Fruit fly (Drosophila melanogaster): ENCODE results near the gene arg.
"Not testable (repeated sequence)": the region's sequence is repeated elsewhere in the genome, so short reads cannot be mapped to it uniquely, and the experiment has no call there.

arg gene

DNA sequence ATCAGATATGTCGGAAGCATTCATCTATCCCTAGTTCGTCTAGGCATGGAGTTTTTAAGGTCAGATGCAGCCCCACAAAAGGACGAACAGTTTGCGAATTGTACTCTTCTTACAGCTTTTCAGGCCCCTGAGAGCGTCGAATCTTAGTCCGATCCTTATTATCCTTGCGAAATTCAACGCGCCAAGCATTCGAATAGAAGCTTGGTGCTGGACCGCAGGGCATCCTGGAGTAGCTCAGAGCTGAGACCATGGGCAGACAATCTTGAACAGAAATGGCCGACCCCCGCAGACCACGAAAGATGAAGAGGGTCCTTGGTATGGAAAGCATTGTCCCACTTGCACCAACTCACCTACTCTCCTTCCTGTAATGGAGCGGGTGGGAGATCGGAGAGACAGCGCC lies 30.5 kb upstream of the arg start, which contains the start of gene CG32817:
Gene CG32817 (plus strand): TSS at position 301 of the 400 bp plus-strand sequence.
- TF ChIP-seq Hr96 (GFP tag; optimal IDR thresholded peaks at IDR 0.05), result no peak
- TF ChIP-seq toe (GFP tag; optimal IDR thresholded peaks at IDR 0.05), result no peak
- TF ChIP-seq Crg-1 (GFP tag; optimal IDR thresholded peaks at IDR 0.05), result no peak
- no peak for TF ChIP-seq CG5204 (GFP tag; optimal IDR thresholded peaks at IDR 0.05)
- no peak for TF ChIP-seq ovo (GFP tag; optimal IDR thresholded peaks at IDR 0.05)
- TF ChIP-seq CG14711 (tag; optimal IDR thresholded peaks at IDR 0.05), result no peak
- TF ChIP-seq CG11617 (GFP tag; optimal IDR thresholded peaks at IDR 0.05), result no peak
- TF ChIP-seq Mnt (GFP tag; optimal IDR thresholded peaks at IDR 0.05), result no peak
- no peak for TF ChIP-seq cnc (optimal IDR thresholded peaks at IDR 0.05)
- no peak for TF ChIP-seq CG1620 (GFP tag; optimal IDR thresholded peaks at IDR 0.05)
- no peak for TF ChIP-seq CG7045 (GFP tag; optimal IDR thresholded peaks at IDR 0.05)
- no peak for TF ChIP-seq tj (GFP tag; optimal IDR thresholded peaks at IDR 0.05)
- no peak for TF ChIP-seq Clk (GFP tag; optimal IDR thresholded peaks at IDR 0.05)
- no peak for TF ChIP-seq cic (GFP tag; optimal IDR thresholded peaks at IDR 0.05)
- no peak for TF ChIP-seq pad (GFP tag; optimal IDR thresholded peaks at IDR 0.05)
- no peak for TF ChIP-seq kay (GFP tag; ENCODE audit: borderline replicate concordance)
- TF ChIP-seq CG7101 (tag; optimal IDR thresholded peaks at IDR 0.05), result no peak
- no peak for TF ChIP-seq bab1 (GFP tag; optimal IDR thresholded peaks at IDR 0.05)
- no peak for TF ChIP-seq CG12768 (GFP tag; optimal IDR thresholded peaks at IDR 0.05)
- TF ChIP-seq CG33017 (tag; optimal IDR thresholded peaks at IDR 0.05), result no peak

DNA sequence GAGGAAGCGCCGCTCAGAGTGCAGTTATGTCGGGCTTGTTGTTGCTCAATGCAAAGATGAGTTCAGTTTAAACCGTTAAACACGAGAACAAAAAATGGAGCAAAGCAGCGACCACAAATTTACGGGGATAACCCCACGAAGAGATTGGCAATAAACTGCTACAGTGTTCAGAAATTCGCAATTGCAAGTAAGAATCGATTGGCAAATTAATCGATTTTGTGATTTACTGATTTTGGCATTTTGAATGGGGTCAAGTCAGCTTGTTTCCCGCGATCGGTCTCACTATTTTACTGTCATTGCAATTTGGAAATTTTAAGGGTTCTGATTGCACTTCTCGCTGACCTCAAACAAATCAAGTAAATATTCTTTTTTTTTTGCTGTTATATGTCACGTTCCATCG lies 27.6 kb upstream of the arg start, which contains the start of gene CG3176:
Gene CG3176 (plus strand): TSS at position 221 of the 400 bp plus-strand sequence.
- TF ChIP-seq bab1, Crg-1, CG12768 (GFP tag; optimal IDR thresholded peaks at IDR 0.05): not testable (repeated sequence)

DNA sequence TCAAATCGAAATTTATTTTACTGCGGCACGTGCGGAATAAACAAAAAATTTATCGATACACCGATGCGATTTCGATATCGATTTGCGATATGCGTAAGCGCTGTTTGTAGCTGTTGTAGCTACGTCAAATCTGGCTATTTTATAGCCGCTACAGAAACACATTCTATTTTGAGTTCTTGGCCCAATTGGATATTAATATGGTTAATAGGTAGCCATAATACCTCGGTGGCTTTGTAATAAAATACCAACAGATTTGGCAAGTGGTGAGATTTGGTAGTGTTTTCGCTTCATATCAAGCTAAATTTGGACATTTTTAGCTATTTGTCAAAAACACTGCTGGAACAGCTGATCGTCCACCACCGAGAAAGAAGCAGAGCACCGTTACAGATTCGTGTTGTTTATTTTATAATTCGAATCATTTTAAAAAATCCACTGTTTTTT lies 21.7 kb upstream of the arg start, which contains the start of the genes CG18273 and CG3156:
Gene CG18273 (minus strand): TSS at position 65 of the 441 bp plus-strand sequence.
Gene CG3156 (plus strand): TSS at position 362 of the 441 bp plus-strand sequence.
- TF ChIP-seq CG1620 (GFP tag; optimal IDR thresholded peaks at IDR 0.05), result peak; percentile 21
- peak; percentile 4 for TF ChIP-seq ovo (GFP tag; optimal IDR thresholded peaks at IDR 0.05)
- no peak for TF ChIP-seq kay (GFP tag; ENCODE audit: borderline replicate concordance)
- peak; percentile 62 for TF ChIP-seq CG11617 (GFP tag; optimal IDR thresholded peaks at IDR 0.05)
- peak; percentile 48 for TF ChIP-seq CG7101 (tag; optimal IDR thresholded peaks at IDR 0.05)
- peak; percentile 15 for TF ChIP-seq pad (GFP tag; optimal IDR thresholded peaks at IDR 0.05)
- peak; percentile 35 for TF ChIP-seq CG14711 (tag; optimal IDR thresholded peaks at IDR 0.05)
- no peak for TF ChIP-seq Clk (GFP tag; optimal IDR thresholded peaks at IDR 0.05)
- peak; percentile 57 for TF ChIP-seq bab1 (GFP tag; optimal IDR thresholded peaks at IDR 0.05)
- no peak for TF ChIP-seq toe (GFP tag; optimal IDR thresholded peaks at IDR 0.05)
- TF ChIP-seq Hr96 (GFP tag; optimal IDR thresholded peaks at IDR 0.05), result no peak
- TF ChIP-seq CG12768 (GFP tag; optimal IDR thresholded peaks at IDR 0.05), result no peak
- TF ChIP-seq cnc (optimal IDR thresholded peaks at IDR 0.05), result no peak
- TF ChIP-seq tj (GFP tag; optimal IDR thresholded peaks at IDR 0.05), result peak; percentile 6
- TF ChIP-seq cic (GFP tag; optimal IDR thresholded peaks at IDR 0.05), result no peak
- TF ChIP-seq Mnt (GFP tag; optimal IDR thresholded peaks at IDR 0.05), result peak; percentile 97
- TF ChIP-seq CG5204 (GFP tag; optimal IDR thresholded peaks at IDR 0.05), result no peak
- TF ChIP-seq Crg-1 (GFP tag; optimal IDR thresholded peaks at IDR 0.05), result no peak
- TF ChIP-seq CG7045 (GFP tag; optimal IDR thresholded peaks at IDR 0.05), result peak; percentile 1

DNA sequence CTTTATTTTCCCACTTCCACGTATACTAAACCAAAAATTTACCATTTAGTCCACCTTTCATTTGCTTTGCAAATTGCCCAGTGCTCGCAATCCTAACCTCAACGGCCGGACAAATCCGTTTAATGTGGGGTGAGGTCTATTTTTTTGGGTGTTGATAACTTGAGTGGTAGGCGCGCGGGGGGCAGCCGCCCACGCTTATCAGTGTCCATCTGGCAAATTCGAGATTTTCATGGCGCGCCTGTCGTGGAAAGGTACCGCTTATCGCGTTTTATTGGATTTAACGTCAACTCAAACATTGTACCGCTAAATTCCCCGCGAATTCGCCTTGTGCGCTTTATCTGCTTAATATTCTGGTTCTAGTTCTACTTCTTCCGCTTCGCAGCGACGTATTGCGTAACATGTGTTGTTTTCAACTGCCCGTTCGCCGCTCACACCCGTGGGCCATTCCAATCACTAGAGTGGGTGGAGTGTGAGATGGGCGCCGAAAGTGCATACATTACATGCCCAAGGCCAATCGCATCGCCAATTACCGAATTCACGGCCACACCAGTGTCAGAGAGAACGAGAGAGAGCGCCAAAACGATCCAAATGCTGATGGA lies 16.4 kb upstream of the arg start:
- peak; percentile 35 for TF ChIP-seq CG12768 (GFP tag; optimal IDR thresholded peaks at IDR 0.05)
- peak; percentile 11 for TF ChIP-seq CG11617 (GFP tag; optimal IDR thresholded peaks at IDR 0.05)
- TF ChIP-seq bab1 (GFP tag; optimal IDR thresholded peaks at IDR 0.05), result no peak

DNA sequence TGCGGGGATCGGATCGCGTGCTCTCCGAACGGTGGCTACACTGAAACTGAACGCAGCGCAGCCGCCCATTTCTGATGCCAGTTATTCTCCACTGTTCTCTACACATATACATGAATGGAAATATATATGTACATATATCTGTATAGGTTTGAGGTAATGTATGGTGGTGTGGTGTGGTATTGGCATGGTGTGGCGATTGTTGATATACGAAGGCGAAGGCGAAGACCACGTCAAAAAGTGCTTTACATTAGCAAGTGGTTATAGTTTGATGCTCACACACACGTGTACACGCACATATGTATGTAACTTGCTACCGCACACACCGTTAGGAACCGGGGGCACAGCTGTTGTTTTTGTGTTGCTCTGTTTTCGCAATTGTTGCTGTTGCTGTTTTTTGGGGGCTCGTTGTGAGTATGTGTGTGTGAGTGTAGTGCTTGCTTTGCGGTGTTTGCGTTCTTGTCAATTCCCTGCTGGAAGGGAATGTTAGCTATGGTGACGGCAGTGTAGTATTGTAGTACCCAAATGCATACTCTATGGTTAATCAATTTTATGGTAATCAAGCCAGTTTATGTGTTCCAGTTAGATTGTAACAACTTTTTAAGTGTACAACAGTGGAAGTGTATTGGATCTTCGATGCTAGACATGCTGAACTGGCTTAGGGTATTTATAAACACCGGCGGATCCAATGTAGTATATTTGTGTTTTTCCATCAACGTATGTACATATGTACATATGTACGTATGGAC lies 15.6 kb upstream of the arg start, which contains the start of gene CG17896:
Gene CG17896 (minus strand): TSS at position 51 of the 746 bp plus-strand sequence.
- TF ChIP-seq CG5204 (GFP tag; optimal IDR thresholded peaks at IDR 0.05) (no peak), Mnt (GFP tag; optimal IDR thresholded peaks at IDR 0.05) (peak; percentile 78), pad (GFP tag; optimal IDR thresholded peaks at IDR 0.05) (peak; percentile 82), CG11617 (GFP tag; optimal IDR thresholded peaks at IDR 0.05) (peak; percentile 89), bab1 (GFP tag; optimal IDR thresholded peaks at IDR 0.05) (peak; percentile 96), CG14711 (tag; optimal IDR thresholded peaks at IDR 0.05) (peak; percentile 94), cic (GFP tag; optimal IDR thresholded peaks at IDR 0.05) (peak; percentile 91), CG33017 (tag; optimal IDR thresholded peaks at IDR 0.05) (peak; percentile 96), cnc (optimal IDR thresholded peaks at IDR 0.05) (no peak), tj (GFP tag; optimal IDR thresholded peaks at IDR 0.05) (peak; percentile 92), CG7045 (GFP tag; optimal IDR thresholded peaks at IDR 0.05) (peak; percentile 87), CG12768 (GFP tag; optimal IDR thresholded peaks at IDR 0.05) (peak; percentile 89), Clk (GFP tag; optimal IDR thresholded peaks at IDR 0.05) (peak; percentile 80), kay (GFP tag; ENCODE audit: borderline replicate concordance) (no peak), ovo (GFP tag; optimal IDR thresholded peaks at IDR 0.05) (peak; percentile 99), toe (GFP tag; optimal IDR thresholded peaks at IDR 0.05) (peak; percentile 15), Crg-1 (GFP tag; optimal IDR thresholded peaks at IDR 0.05) (peak; percentile 86), CG7101 (tag; optimal IDR thresholded peaks at IDR 0.05) (peak; percentile 96), Hr96 (GFP tag; optimal IDR thresholded peaks at IDR 0.05) (no peak), CG1620 (GFP tag; optimal IDR thresholded peaks at IDR 0.05) (no peak)

Data from whole organism, adult.